Fruit fly (Drosophila melanogaster): Measurements from ENCODE around the gene CG14711.

CG14711 gene

DNA sequence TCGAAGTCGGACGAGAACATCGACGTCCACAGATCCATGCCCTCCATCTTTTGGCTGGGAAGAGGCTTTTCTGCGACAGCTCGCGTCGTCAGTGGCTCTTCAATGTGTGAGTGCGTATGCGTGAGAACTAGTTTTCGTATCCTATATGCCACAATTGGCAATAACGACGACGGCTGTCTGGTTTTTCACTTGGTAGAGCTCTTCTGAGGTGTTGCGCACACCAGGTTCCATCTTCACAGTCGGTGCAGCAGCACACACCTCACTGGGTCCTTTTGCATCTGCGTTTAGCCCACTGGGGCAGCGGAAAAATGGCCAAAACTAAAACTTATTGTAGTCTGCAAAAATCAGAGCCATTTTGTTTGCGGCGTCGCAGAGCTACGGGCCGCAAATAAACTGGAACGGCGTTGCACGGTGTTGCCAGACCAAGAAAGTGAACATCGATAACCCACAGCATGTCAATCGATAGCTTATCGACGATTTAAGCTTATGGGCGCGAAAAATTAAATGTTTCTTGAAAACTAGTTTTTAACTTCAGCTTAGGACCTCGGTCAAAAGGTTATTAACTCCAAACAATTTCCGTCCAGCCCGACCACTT, 33.3 kb upstream of the CG14711 start, which contains the start of gene CG6791 (continued):
- TF ChIP-seq CG8924 (tag; optimal IDR thresholded peaks at IDR 0.05), result no peak
- no peak for TF ChIP-seq CG14965 (GFP tag; optimal IDR thresholded peaks at IDR 0.05; ENCODE audit: borderline replicate concordance)
- no peak for TF ChIP-seq B-H1 (GFP tag; IDR thresholded peaks at IDR 0.05)
- TF ChIP-seq phol (tag; optimal IDR thresholded peaks at IDR 0.05), result peak; percentile 86
- peak; percentile 96 for TF ChIP-seq CG13287 (GFP tag; IDR thresholded peaks at IDR 0.05; ENCODE audit: partially characterized antibody)
- peak; percentile 96 for TF ChIP-seq Dref (GFP tag; IDR thresholded peaks at IDR 0.05)
- no peak for TF ChIP-seq CG17328 (GFP tag; IDR thresholded peaks at IDR 0.05)
- TF ChIP-seq Lhr (GFP tag; optimal IDR thresholded peaks at IDR 0.05), result peak; percentile 42
- no peak for TF ChIP-seq CG9609 (GFP tag; optimal IDR thresholded peaks at IDR 0.05)
- no peak for TF ChIP-seq CG14050 (GFP tag; IDR thresholded peaks at IDR 0.05)
- peak; percentile 51 for TF ChIP-seq Sin3A (optimal IDR thresholded peaks at IDR 0.05)
- TF ChIP-seq CHES-1-like (GFP tag; optimal IDR thresholded peaks at IDR 0.05), result peak; percentile 4
- peak; percentile 84 for TF ChIP-seq Scr (GFP tag; IDR thresholded peaks at IDR 0.05; ENCODE audit: partially characterized antibody)
- TF ChIP-seq vnd (GFP tag; IDR thresholded peaks at IDR 0.05; ENCODE audit: partially characterized antibody), result peak; percentile 69; the same call in 2 of the 3 replicates
- peak; percentile 12 for TF ChIP-seq CG17829 (tag; optimal IDR thresholded peaks at IDR 0.05)
- TF ChIP-seq sim (GFP tag; IDR thresholded peaks at IDR 0.05), result no peak
- TF ChIP-seq CG34224 (GFP tag; IDR thresholded peaks at IDR 0.05; ENCODE audit: partially characterized antibody), result peak; percentile 81
- TF ChIP-seq TFAM (GFP tag; optimal IDR thresholded peaks at IDR 0.05), result no peak
- peak; percentile 72 for TF ChIP-seq CG4617 (GFP tag; optimal IDR thresholded peaks at IDR 0.05; ENCODE audit: borderline replicate concordance)
- TF ChIP-seq Med (GFP tag), result peak; percentile 24
- TF ChIP-seq trem (tag; optimal IDR thresholded peaks at IDR 0.05), result peak; percentile 47
- TF ChIP-seq BEAF-32 (GFP tag; optimal IDR thresholded peaks at IDR 0.05), result peak; percentile 89
- TF ChIP-seq knrl (GFP tag; IDR thresholded peaks at IDR 0.05; ENCODE audit: partially characterized antibody), result peak; percentile 83
- peak; percentile 15 for TF ChIP-seq ewg (GFP tag; optimal IDR thresholded peaks at IDR 0.05)
- no peak for TF ChIP-seq Mes4 (GFP tag; optimal IDR thresholded peaks at IDR 0.05)
- TF ChIP-seq YL-1 (GFP tag; optimal IDR thresholded peaks at IDR 0.05), result peak; percentile 92
- TF ChIP-seq CG18011 (GFP tag; optimal IDR thresholded peaks at IDR 0.05), result no peak
- TF ChIP-seq Doc3 (GFP tag; IDR thresholded peaks at IDR 0.05; ENCODE audit: partially characterized antibody), result peak; percentile 74
- TF ChIP-seq CG1233 (GFP tag; optimal IDR thresholded peaks at IDR 0.05), result no peak
- TF ChIP-seq Gug (GFP tag; IDR thresholded peaks at IDR 0.05), result no peak
- TF ChIP-seq trh (GFP tag; optimal IDR thresholded peaks at IDR 0.05), result no peak
- TF ChIP-seq Ets97D (GFP tag; optimal IDR thresholded peaks at IDR 0.05), result peak; percentile 22
- TF ChIP-seq Dp (GFP tag; optimal IDR thresholded peaks at IDR 0.05), result peak; percentile 97
- TF ChIP-seq Stat92E (GFP tag; optimal IDR thresholded peaks at IDR 0.05), result peak in 1 of 3 experiments; percentile 13
- TF ChIP-seq Sry-δ (GFP tag; optimal IDR thresholded peaks at IDR 0.05), result peak; percentile 74
- peak; percentile 11 for TF ChIP-seq bcd (GFP tag; optimal IDR thresholded peaks at IDR 0.05)
- TF ChIP-seq emc (GFP tag; optimal IDR thresholded peaks at IDR 0.05), result no peak
- TF ChIP-seq cg (GFP tag; optimal IDR thresholded peaks at IDR 0.05), result peak; percentile 50
- no peak for TF ChIP-seq ab (GFP tag; optimal IDR thresholded peaks at IDR 0.05)
- TF ChIP-seq CG16779 (GFP tag; IDR thresholded peaks at IDR 0.05), result no peak
- TF ChIP-seq amos (GFP tag; IDR thresholded peaks at IDR 0.05; ENCODE audit: partially characterized antibody), result peak; percentile 90
- TF ChIP-seq CG10147 (GFP tag; optimal IDR thresholded peaks at IDR 0.05), result no peak
- peak; percentile 89 for TF ChIP-seq CG42726 (GFP tag; IDR thresholded peaks at IDR 0.05; ENCODE audit: partially characterized antibody)
- no peak for TF ChIP-seq CoRest (tag; optimal IDR thresholded peaks at IDR 0.05)
- no peak for TF ChIP-seq CG5180 (GFP tag; optimal IDR thresholded peaks at IDR 0.05)
- TF ChIP-seq CG3847 (GFP tag; IDR thresholded peaks at IDR 0.05), result peak; percentile 58
- no peak for TF ChIP-seq Nf-YA (GFP tag; IDR thresholded peaks at IDR 0.05)
- TF ChIP-seq unc-4 (GFP tag; IDR thresholded peaks at IDR 0.05; ENCODE audit: partially characterized antibody), result peak; percentile 90
- peak; percentile 31 for TF ChIP-seq HmgZ (tag; optimal IDR thresholded peaks at IDR 0.05)

All from whole organism, embryonic.